Fruit fly (Drosophila melanogaster) whole organism, wandering third instar larva: Measurements from ENCODE around the gene CAHbeta.

Experiments used
- Dif ChIP-seq: fragments of 200-275, 200-300 bp; sonication (Bioruptor generic); optimal IDR thresholded peaks from 2 replicates; lab custom pipeline; 2018; ENCODE audit warnings: missing biosample characterization, missing genetic modification characterization; ENCODE audit not compliant: partially characterized antibody
- GATAd ChIP-seq: sonication (Bioruptor generic); optimal IDR thresholded peaks from 2 replicates; lab custom pipeline; 2016; ENCODE audit warnings: missing biosample characterization, missing genetic modification characterization
- Hr78 ChIP-seq: fragments of >200 bp; optimal IDR thresholded peaks from 2 replicates; lab custom pipeline; 2017; ENCODE audit warnings: missing biosample characterization, missing genetic modification characterization
- Hr83 ChIP-seq: fragments of 200-300 bp; sonication (Bioruptor generic); optimal IDR thresholded peaks from 2 replicates; lab custom pipeline; 2016; ENCODE audit warnings: missing biosample characterization, mild to moderate bottlenecking, missing genetic modification characterization, moderate library complexity; ENCODE audit not compliant: poor library complexity, severe bottlenecking
- Vsx2 ChIP-seq: fragments of 200-300, 225-300 bp; sonication (Bioruptor generic); optimal IDR thresholded peaks from 2 replicates; lab custom pipeline; 2018; ENCODE audit warnings: missing biosample characterization, missing genetic modification characterization; ENCODE audit not compliant: partially characterized antibody
- br ChIP-seq: fragments of 200-800 bp; sonication (Bioruptor generic); optimal IDR thresholded peaks from 2 replicates; lab custom pipeline; 2016; ENCODE audit warnings: missing biosample characterization, missing genetic modification characterization

DNA sequence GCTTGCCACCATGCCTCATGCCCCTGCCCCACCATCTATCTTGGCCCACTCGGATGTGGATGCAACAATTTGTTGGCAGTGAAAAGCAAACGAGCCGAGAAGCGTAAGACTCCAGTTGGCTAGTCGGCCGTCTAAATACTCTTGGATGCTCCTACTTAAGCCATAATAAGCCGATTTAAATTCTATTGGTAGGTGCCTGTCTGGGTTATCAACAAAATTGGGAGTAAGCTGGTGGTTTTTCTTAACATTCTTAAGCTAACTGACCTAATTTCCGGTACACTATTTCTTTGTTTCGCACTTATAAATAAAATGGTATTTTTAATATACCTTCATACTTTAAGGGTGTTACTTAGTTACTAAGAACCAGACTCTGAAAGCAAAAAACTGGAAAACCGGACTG lies 22.9 kb upstream of the CAHbeta start:
- TF ChIP-seq Dif (GFP tag; lab: Kevin White, UChicago) (no peak), br (GFP tag; lab: Kevin White, UChicago) (peak; percentile 27), Vsx2 (GFP tag; lab: Kevin White, UChicago) (no peak), Hr78 (GFP tag; lab: Kevin White, UChicago) (no peak), GATAd (GFP tag; lab: Kevin White, UChicago) (no peak), Hr83 (GFP tag; lab: Kevin White, UChicago) (no peak)
